Worm (Caenorhabditis elegans) whole organism, L3 larva: ENCODE results near the gene srd-54.

Experiments
- aly-2 ChIP-seq: fragments of 150-350 bp; optimal IDR thresholded peaks from 2 replicates; lab custom pipeline; 2014; ENCODE audit warnings: missing biosample characterization, missing genetic modification characterization
- ama-1 ChIP-seq: fragments of 150-350 bp; optimal IDR thresholded peaks from 2 replicates; lab custom pipeline; 2018
- elt-1 ChIP-seq: fragments of 150-350 bp; optimal IDR thresholded peaks from 2 replicates; lab custom pipeline; 2014; ENCODE audit warnings: missing biosample characterization, missing genetic modification characterization
- fkh-10 ChIP-seq: sonication (generic microtip); optimal IDR thresholded peaks from 2 replicates; lab custom pipeline; 2017; ENCODE audit warnings: missing biosample characterization, missing genetic modification reagents, missing genetic modification characterization
- mdl-1 ChIP-seq: fragments of 150-350 bp; optimal IDR thresholded peaks from 2 replicates; lab custom pipeline; 2014; ENCODE audit warnings: missing biosample characterization, missing genetic modification characterization
- nfya-1 ChIP-seq: sonication (generic microtip); optimal IDR thresholded peaks from 2 replicates; lab custom pipeline; 2017; ENCODE audit warnings: missing genetic modification characterization, mild to moderate bottlenecking, missing compliant biosample characterization, antibody characterized with exemption, moderate library complexity; ENCODE audit not compliant: insufficient read depth
- nhr-11 ChIP-seq: fragments of 150-350 bp; optimal IDR thresholded peaks from 2 replicates; lab custom pipeline; 2014; ENCODE audit warnings: missing biosample characterization, missing genetic modification characterization
- pqm-1 ChIP-seq: fragments of 150-350 bp; optimal IDR thresholded peaks from 2 replicates; lab custom pipeline; 2017; ENCODE audit warnings: missing biosample characterization, missing genetic modification characterization, inconsistent platforms
- snpc-4 ChIP-seq: fragments of 150-350 bp; optimal IDR thresholded peaks from 2 replicates; lab custom pipeline; 2014; ENCODE audit warnings: missing biosample characterization, missing genetic modification characterization

- TF ChIP-seq elt-1 (tag; lab: Kevin White, UChicago): no peak
- no peak for TF ChIP-seq mdl-1 (tag; lab: Kevin White, UChicago)
- no peak for TF ChIP-seq pqm-1
- TF ChIP-seq nhr-11 (tag; lab: Kevin White, UChicago): no peak
- no peak for TF ChIP-seq fkh-10 (GFP tag; lab: Kevin White, UChicago)
- TF ChIP-seq snpc-4: no peak
- TF ChIP-seq aly-2 (tag; lab: Kevin White, UChicago): no peak
- peak; percentile 42 for TF ChIP-seq ama-1 (lab: Kevin White, UChicago)
- TF ChIP-seq nfya-1 (tag; lab: Kevin White, UChicago): no peak
Observed at ce11 chrII:7394690-7395054, 37.8 kb upstream of the srd-54 start, which contains the start of gene bath-44.
